Fruit fly (Drosophila melanogaster) whole organism: ENCODE measurements around the gene Spn75F.

Source experiments
- CG8478 ChIP-seq: fragments of >200 bp; optimal IDR thresholded peaks from 2 replicates; lab custom pipeline; 2018; ENCODE audit warnings: inconsistent platforms
- Dll ChIP-seq: fragments of >200 bp; optimal IDR thresholded peaks from 2 replicates; lab custom pipeline; 2017
- EcR ChIP-seq, 2 experiments: fragments of >200 bp; optimal IDR thresholded peaks; 2 replicates each; lab custom pipeline; 2017; ENCODE audit warnings: missing biosample characterization in 2 of 2, missing genetic modification characterization in 2 of 2, missing genetic modification reagents in 2 of 2
- psq ChIP-seq: fragments of >200 bp; optimal IDR thresholded peaks from 2 replicates; lab custom pipeline; 2017

- no peak for TF ChIP-seq psq
- TF ChIP-seq CG8478 (lab: Kevin White, UChicago) = no peak
- TF ChIP-seq Dll (lab: Kevin White, UChicago) = no peak
- no peak for TF ChIP-seq EcR (GFP tag; optimal IDR thresholded peaks at IDR 0.05; lab: Kevin White, UChicago)
Measured at dm6 chr3L:19097665-19098082, 31.8 kb downstream of the Spn75F start, which contains the start of the genes Naxd and CG14079.
